Fruit fly (Drosophila melanogaster): ENCODE measurements around the gene Sap-r.

DNA sequence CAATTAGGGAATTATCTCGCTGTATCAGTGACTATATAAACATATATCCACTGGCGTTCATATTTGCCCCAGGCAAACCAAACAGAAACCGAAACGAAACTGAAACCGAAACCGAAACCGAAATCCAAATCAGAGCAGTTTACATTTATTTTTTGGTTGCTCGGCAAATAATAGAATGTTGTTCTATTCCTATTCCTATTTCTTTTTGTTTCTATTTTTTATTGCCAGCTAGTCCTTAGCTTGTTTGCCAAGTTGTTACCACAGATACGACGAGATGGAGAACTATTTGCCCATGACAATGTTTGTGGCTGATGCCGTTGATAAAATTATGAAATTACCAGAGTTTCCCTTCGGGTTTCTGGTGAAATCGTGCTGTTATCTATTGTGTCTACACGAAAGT, 30.0 kb upstream of the Sap-r start:
- no peak for TF ChIP-seq btn (GFP tag; optimal IDR thresholded peaks at IDR 0.05)
- TF ChIP-seq gsb-n (tag; optimal IDR thresholded peaks at IDR 0.05) = peak; percentile 53
- no peak for TF ChIP-seq Hey (tag; optimal IDR thresholded peaks at IDR 0.05)
- TF ChIP-seq Awh (GFP tag; IDR thresholded peaks at IDR 0.05) = no peak
- no peak for TF ChIP-seq CG4360 (GFP tag; IDR thresholded peaks at IDR 0.05)
- peak; percentile 42 for TF ChIP-seq CG7271 (tag; optimal IDR thresholded peaks at IDR 0.05)
